Worm (Caenorhabditis elegans) whole organism, young adult: ENCODE results near the gene scl-13.

Source experiments
- B0035.1 ChIP-seq: sonication (generic microtip); optimal IDR thresholded peaks from 2 replicates; lab custom pipeline; 2016; ENCODE audit warnings: missing genetic modification characterization, mild to moderate bottlenecking, missing compliant biosample characterization, missing genotype, missing genetic modification reagents
- C17E4.6 ChIP-seq: fragments of 200-800 bp; sonication (Bioruptor generic); IDR thresholded peaks from 2 replicates; pipeline ENCODE4 v1.3.6; 2022; ENCODE audit warnings: missing genetic modification reagents, missing genetic modification characterization, missing compliant biosample characterization
- K11D2.4 ChIP-seq: fragments of 200-800 bp; sonication (Bioruptor generic); IDR thresholded peaks from 2 replicates; pipeline ENCODE4 v1.3.6; 2022; ENCODE audit warnings: missing genetic modification reagents, missing genetic modification characterization, missing compliant biosample characterization
- T26A5.8 ChIP-seq: sonication (generic microtip); optimal IDR thresholded peaks from 2 replicates; lab custom pipeline; 2016; ENCODE audit warnings: missing genetic modification characterization, missing compliant biosample characterization
- Y79H2A.3 ChIP-seq: fragments of 200-800 bp; sonication (Bioruptor generic); conservative IDR thresholded peaks from 2 replicates; pipeline ENCODE4 v1.3.6; 2022; ENCODE audit warnings: missing genetic modification reagents, missing genetic modification characterization, missing compliant biosample characterization
- ZK185.1 ChIP-seq: sonication (generic microtip); optimal IDR thresholded peaks from 2 replicates; lab custom pipeline; 2016; ENCODE audit warnings: mild to moderate bottlenecking, missing genetic modification characterization, missing compliant biosample characterization; ENCODE audit not compliant: poor library complexity, severe bottlenecking
- ama-1 ChIP-seq, 3 experiments: fragments of 150-350 bp in 1 of 3; sonication (generic microtip) in 2 of 3; optimal IDR thresholded peaks; 2 replicates each; lab custom pipeline; 2014 to 2018; ENCODE audit warnings: missing biosample characterization in 2 of 3, missing genetic modification characterization in 2 of 3, missing genetic modification reagents in 2 of 3
- bed-1 ChIP-seq: fragments of 200-800 bp; sonication (Bioruptor generic); IDR thresholded peaks from 2 replicates; pipeline ENCODE4 v1.3.6; 2022; ENCODE audit warnings: missing genetic modification reagents, missing genetic modification characterization, missing compliant biosample characterization
- ccch-3 ChIP-seq: fragments of 200-800 bp; sonication (Bioruptor generic); optimal IDR thresholded peaks from 2 replicates; lab custom pipeline; 2018; ENCODE audit warnings: mild to moderate bottlenecking, missing genetic modification characterization, missing compliant biosample characterization
- ceh-27 ChIP-seq: fragments of 200-800 bp; sonication (Bioruptor generic); optimal IDR thresholded peaks from 2 replicates; lab custom pipeline; 2018; ENCODE audit warnings: mild to moderate bottlenecking, missing genetic modification characterization, moderate library complexity, missing compliant biosample characterization
- egrh-3 ChIP-seq: fragments of 200-800 bp; sonication (Bioruptor generic); IDR thresholded peaks from 2 replicates; pipeline ENCODE4 v1.3.6; 2022; ENCODE audit warnings: missing genetic modification reagents, missing genetic modification characterization, missing compliant biosample characterization
- ets-4 ChIP-seq: fragments of 200-800 bp; sonication (Bioruptor generic); optimal IDR thresholded peaks from 2 replicates; lab custom pipeline; 2018; ENCODE audit warnings: mild to moderate bottlenecking, missing genetic modification characterization, missing compliant biosample characterization
- hmg-20 ChIP-seq: fragments of 200-800 bp; sonication (Bioruptor generic); IDR thresholded peaks from 2 replicates; pipeline ENCODE4 v1.3.6; 2022; ENCODE audit warnings: missing genetic modification reagents, missing genetic modification characterization, missing compliant biosample characterization
- lin-35 ChIP-seq, 3 experiments: fragments of 150-350 bp in 2 of 3; sonication (generic microtip) in 1 of 3; optimal IDR thresholded peaks; 2 replicates each; lab custom pipeline; 2014 to 2018; ENCODE audit warnings: missing biosample characterization in 3 of 3, missing genetic modification characterization in 3 of 3, missing genetic modification reagents in 3 of 3
- lin-40 ChIP-seq: sonication (generic microtip); optimal IDR thresholded peaks from 2 replicates; lab custom pipeline; 2016; ENCODE audit warnings: missing genetic modification characterization, mild to moderate bottlenecking, missing compliant biosample characterization, missing genotype, missing genetic modification reagents
- madf-3 ChIP-seq: fragments of 200-800 bp; sonication (Bioruptor generic); IDR thresholded peaks from 2 replicates; pipeline ENCODE4 v1.3.6; 2022; ENCODE audit warnings: missing genetic modification reagents, missing genetic modification characterization, missing compliant biosample characterization
- mel-28 ChIP-seq: sonication (generic microtip); optimal IDR thresholded peaks from 2 replicates; lab custom pipeline; 2016; ENCODE audit warnings: borderline replicate concordance, mild to moderate bottlenecking, missing genetic modification characterization, missing compliant biosample characterization
- mxl-1 ChIP-seq: sonication (generic microtip); optimal IDR thresholded peaks from 2 replicates; lab custom pipeline; 2016; ENCODE audit warnings: missing genetic modification characterization, missing compliant biosample characterization
- nfya-1 ChIP-seq: sonication (generic microtip); optimal IDR thresholded peaks from 2 replicates; lab custom pipeline; 2017; ENCODE audit warnings: antibody characterized with exemption, missing compliant biosample characterization, missing genetic modification characterization, borderline replicate concordance; ENCODE audit not compliant: insufficient read depth
- nhr-27 ChIP-seq: fragments of 200-800 bp; sonication (Bioruptor generic); optimal IDR thresholded peaks from 2 replicates; lab custom pipeline; 2018; ENCODE audit warnings: mild to moderate bottlenecking, missing genetic modification characterization, moderate library complexity, missing compliant biosample characterization
- sea-2 ChIP-seq: fragments of 200-800 bp; sonication (Bioruptor generic); IDR thresholded peaks from 2 replicates; pipeline ENCODE4 v1.3.6; 2022; ENCODE audit warnings: missing genetic modification characterization, missing compliant biosample characterization
- snpc-3.4 ChIP-seq: sonication (generic microtip); optimal IDR thresholded peaks from 2 replicates; lab custom pipeline; 2017; ENCODE audit warnings: missing genetic modification characterization, mild to moderate bottlenecking, missing compliant biosample characterization, antibody characterized with exemption, moderate library complexity, missing genotype, missing genetic modification reagents
- somi-1 ChIP-seq: fragments of 200-800 bp; sonication (Bioruptor generic); optimal IDR thresholded peaks from 2 replicates; lab custom pipeline; 2018; ENCODE audit warnings: mild to moderate bottlenecking, missing genetic modification characterization, missing compliant biosample characterization
- xnd-1 ChIP-seq: sonication (generic microtip); optimal IDR thresholded peaks from 2 replicates; lab custom pipeline; 2016; ENCODE audit warnings: missing genotype, missing genetic modification reagents, missing genetic modification characterization, missing compliant biosample characterization
- ztf-22 ChIP-seq: fragments of 200-800 bp; sonication (Bioruptor generic); optimal IDR thresholded peaks from 2 replicates; lab custom pipeline; 2018; ENCODE audit warnings: mild to moderate bottlenecking, missing genetic modification characterization, moderate library complexity, missing compliant biosample characterization
- ztf-25 ChIP-seq: fragments of 200-800 bp; sonication (Bioruptor generic); IDR thresholded peaks from 2 replicates; pipeline ENCODE4 v1.3.6; 2022; ENCODE audit warnings: missing genetic modification reagents, missing genetic modification characterization, missing compliant biosample characterization

scl-13 gene

ce11 chrV:3766904-3767303, 44.5 kb downstream of the scl-13 start, which contains the start of gene Y39H10A.1:
Gene Y39H10A.1, plus strand, starts transcription at chrV:3767204.
- no peak for TF ChIP-seq mel-28 (tag; lab: Kevin White, UChicago)
- TF ChIP-seq lin-35 (GFP tag; optimal IDR thresholded peaks at IDR 0.05; lab: Kevin White, UChicago) = no peak
- TF ChIP-seq, all 124 proteins: peak for 0

- TF ChIP-seq sea-2 (GFP tag; lab: Robert Waterston, UW) (no peak), mxl-1 (tag; lab: Kevin White, UChicago) (no peak), C17E4.6 (GFP tag; lab: Robert Waterston, UW) (no peak), madf-3 (GFP tag; lab: Robert Waterston, UW) (no peak), snpc-3.4 (tag; lab: Kevin White, UChicago) (no peak), ceh-27 (GFP tag; lab: Kevin White, UChicago) (no peak), somi-1 (no peak), T26A5.8 (tag; lab: Kevin White, UChicago) (no peak), K11D2.4 (no peak), hmg-20 (GFP tag; lab: Robert Waterston, UW) (no peak), Y79H2A.3 (GFP tag; lab: Robert Waterston, UW) (no peak), ama-1 (optimal IDR thresholded peaks at IDR 0.05; lab: Kevin White, UChicago) (no peak), ama-1 (GFP tag; optimal IDR thresholded peaks at IDR 0.05; lab: Kevin White, UChicago) (no peak), ets-4 (GFP tag; lab: Kevin White, UChicago) (no peak), xnd-1 (tag; lab: Kevin White, UChicago) (no peak)
Observed at ce11 chrV:3761829-3762228, 49.6 kb downstream of the scl-13 start.

- TF ChIP-seq ztf-22 (no peak), ccch-3 (GFP tag; lab: Kevin White, UChicago) (no peak), ceh-27 (GFP tag; lab: Kevin White, UChicago) (no peak), nhr-27 (no peak), bed-1 (GFP tag; lab: Robert Waterston, UW) (no peak), hmg-20 (GFP tag; lab: Robert Waterston, UW) (no peak), B0035.1 (no peak), ztf-25 (GFP tag; lab: Robert Waterston, UW) (no peak), ZK185.1 (tag; lab: Kevin White, UChicago) (no peak), lin-40 (tag; lab: Kevin White, UChicago) (no peak), nfya-1 (tag; lab: Kevin White, UChicago) (no peak), egrh-3 (no peak)
Observed at ce11 chrV:3760839-3761238, 50.6 kb downstream of the scl-13 start, which contains the start of gene oac-55. Gene oac-55, plus strand, starts transcription at chrV:3761139.
